Worm (Caenorhabditis elegans): Measurements from ENCODE around the gene sup-12.

ce11 chrX:3937884-3938283 lies 33.5 kb downstream of the sup-12 start:
- TF ChIP-seq dve-1 (tag; optimal IDR thresholded peaks at IDR 0.05; ENCODE audit: insufficient read depth) (no peak), unc-62 (GFP tag; optimal IDR thresholded peaks at IDR 0.05 in 1 of 2) (no peak), unc-62 (tag; optimal IDR thresholded peaks at IDR 0.05) (no peak), nhr-237 (tag; optimal IDR thresholded peaks at IDR 0.05) (no peak), mes-2 (tag; optimal IDR thresholded peaks at IDR 0.05; ENCODE audit: poor library complexity, severe bottlenecking) (no peak), zag-1 (tag; optimal IDR thresholded peaks at IDR 0.05) (no peak), unc-130 (GFP tag; optimal IDR thresholded peaks at IDR 0.05) (no peak), set-16 (GFP tag; IDR thresholded peaks at IDR 0.05) (no peak), nhr-11 (tag; optimal IDR thresholded peaks at IDR 0.05) (no peak), lin-13 (GFP tag; optimal IDR thresholded peaks at IDR 0.05) (no peak), fkh-10 (GFP tag; optimal IDR thresholded peaks at IDR 0.05) (no peak), aly-2 (tag; optimal IDR thresholded peaks at IDR 0.05) (no peak), dmd-6 (GFP tag; IDR thresholded peaks at IDR 0.05) (no peak)
